Worm (Caenorhabditis elegans): ENCODE data around the gene gst-32.

DNA sequence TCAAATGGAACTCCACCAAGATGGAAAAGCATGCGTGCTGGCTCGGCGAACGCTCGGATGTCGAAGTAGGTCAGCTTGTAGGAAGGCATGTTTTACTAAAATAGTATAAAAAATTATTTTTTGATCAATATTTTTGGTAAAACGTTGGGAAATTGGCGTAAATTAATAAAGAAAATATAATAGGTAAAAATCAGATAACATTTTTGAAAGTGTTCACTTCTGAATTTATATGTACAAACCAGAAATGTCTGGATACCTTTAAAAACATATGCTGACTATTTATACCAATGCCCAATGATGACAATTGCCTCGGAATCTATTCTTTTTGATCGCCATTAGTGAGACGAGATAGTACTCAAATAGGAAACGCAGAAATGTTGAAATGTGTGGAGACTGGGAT lies 6.9 kb upstream of the gst-32 start, which contains the start of gene gst-35:
- no peak for TF ChIP-seq him-1 (tag; optimal IDR thresholded peaks at IDR 0.05)
- no peak for TF ChIP-seq dao-5 (tag; optimal IDR thresholded peaks at IDR 0.05)
- TF ChIP-seq W03F9.2 (tag; optimal IDR thresholded peaks at IDR 0.05), result no peak

Data from whole organism, L4/young adult.